Worm (Caenorhabditis elegans) whole organism, L2 larva: Measurements from ENCODE around the gene F25D1.8.

Source experiments
- F13H6.1 ChIP-seq: sonication (generic microtip); optimal IDR thresholded peaks from 2 replicates; lab custom pipeline; 2016; ENCODE audit warnings: missing genetic modification characterization, missing compliant biosample characterization
- R02D3.7 ChIP-seq: fragments of 150-350 bp; optimal IDR thresholded peaks from 2 replicates; lab custom pipeline; 2014; ENCODE audit warnings: missing biosample characterization, missing genetic modification characterization
- aly-2 ChIP-seq: fragments of 150-350 bp; optimal IDR thresholded peaks from 2 replicates; lab custom pipeline; 2014; ENCODE audit warnings: missing biosample characterization, missing genetic modification characterization
- ama-1 ChIP-seq: fragments of 150-350 bp; optimal IDR thresholded peaks from 2 replicates; lab custom pipeline; 2018; ENCODE audit warnings: inconsistent platforms
- blmp-1 ChIP-seq: sonication (generic microtip); optimal IDR thresholded peaks from 2 replicates; lab custom pipeline; 2017; ENCODE audit warnings: missing genetic modification characterization, mild to moderate bottlenecking, missing compliant biosample characterization, antibody characterized with exemption, moderate library complexity; ENCODE audit not compliant: insufficient read depth
- ceh-16 ChIP-seq: fragments of 150-350 bp; optimal IDR thresholded peaks from 2 replicates; lab custom pipeline; 2014; ENCODE audit warnings: missing biosample characterization, missing genetic modification characterization
- ceh-82 ChIP-seq: fragments of 150-350 bp; optimal IDR thresholded peaks from 2 replicates; lab custom pipeline; 2014; ENCODE audit warnings: missing biosample characterization, missing genetic modification characterization
- crh-2 ChIP-seq: sonication (generic microtip); optimal IDR thresholded peaks from 2 replicates; lab custom pipeline; 2017; ENCODE audit warnings: missing biosample characterization, missing genetic modification characterization
- egl-27 ChIP-seq: sonication (generic microtip); optimal IDR thresholded peaks from 3 replicates; lab custom pipeline; 2017; ENCODE audit warnings: missing biosample characterization, missing genetic modification reagents, missing genetic modification characterization
- elt-1 ChIP-seq: fragments of 150-350 bp; optimal IDR thresholded peaks from 2 replicates; lab custom pipeline; 2014; ENCODE audit warnings: missing biosample characterization, missing genetic modification characterization
- elt-3 ChIP-seq: sonication (generic microtip); optimal IDR thresholded peaks from 2 replicates; lab custom pipeline; 2017; ENCODE audit warnings: missing biosample characterization, missing genetic modification characterization
- fos-1 ChIP-seq: fragments of 150-350 bp; optimal IDR thresholded peaks from 2 replicates; lab custom pipeline; 2014; ENCODE audit warnings: missing biosample characterization, missing genetic modification characterization
- gmeb-1 ChIP-seq: fragments of 150-350 bp; optimal IDR thresholded peaks from 2 replicates; lab custom pipeline; 2014; ENCODE audit warnings: missing biosample characterization, missing genetic modification characterization
- lin-13 ChIP-seq: fragments of 150-350 bp; optimal IDR thresholded peaks from 2 replicates; lab custom pipeline; 2014; ENCODE audit warnings: missing biosample characterization, missing genetic modification reagents, missing genetic modification characterization
- lin-39 ChIP-seq: fragments of 150-350 bp; optimal IDR thresholded peaks from 2 replicates; lab custom pipeline; 2014; ENCODE audit warnings: missing biosample characterization, missing genetic modification reagents, missing genetic modification characterization
- lsy-2 ChIP-seq, 2 experiments: fragments of 150-350 bp in 1 of 2; sonication (generic microtip) in 1 of 2; optimal IDR thresholded peaks; 2 replicates each; lab custom pipeline; 2014 to 2017; ENCODE audit warnings: missing biosample characterization in 2 of 2, missing genetic modification characterization in 2 of 2
- mab-5 ChIP-seq: fragments of 150-350 bp; optimal IDR thresholded peaks from 2 replicates; lab custom pipeline; 2014; ENCODE audit warnings: missing biosample characterization, missing genetic modification characterization
- mbf-1 ChIP-seq: sonication (generic microtip); optimal IDR thresholded peaks from 2 replicates; lab custom pipeline; 2017; ENCODE audit warnings: missing biosample characterization, missing genetic modification characterization
- mdl-1 ChIP-seq, 2 experiments: fragments of 150-350 bp in 1 of 2; sonication (generic microtip) in 1 of 2; optimal IDR thresholded peaks; 2 replicates each; lab custom pipeline; 2017; ENCODE audit warnings: missing biosample characterization in 2 of 2, missing genetic modification characterization in 2 of 2
- nhr-10 ChIP-seq: sonication (generic microtip); optimal IDR thresholded peaks from 2 replicates; lab custom pipeline; 2017; ENCODE audit warnings: missing biosample characterization, missing genetic modification characterization
- nhr-11 ChIP-seq: fragments of 150-350 bp; optimal IDR thresholded peaks from 2 replicates; lab custom pipeline; 2014; ENCODE audit warnings: missing biosample characterization, missing genetic modification characterization
- nhr-12 ChIP-seq: fragments of 150-350 bp; optimal IDR thresholded peaks from 2 replicates; lab custom pipeline; 2014; ENCODE audit warnings: missing biosample characterization, missing genetic modification characterization
- nhr-129 ChIP-seq: fragments of 150-350 bp; optimal IDR thresholded peaks from 2 replicates; lab custom pipeline; 2014; ENCODE audit warnings: missing biosample characterization, missing genetic modification characterization
- nhr-21 ChIP-seq: fragments of 150-350 bp; optimal IDR thresholded peaks from 2 replicates; lab custom pipeline; 2014; ENCODE audit warnings: missing biosample characterization, missing genetic modification characterization
- nhr-23 ChIP-seq: fragments of 150-350 bp; optimal IDR thresholded peaks from 2 replicates; lab custom pipeline; 2014; ENCODE audit warnings: missing biosample characterization, missing genetic modification reagents, missing genetic modification characterization
- nhr-25 ChIP-seq: fragments of 150-350 bp; sonication (generic microtip); optimal IDR thresholded peaks from 3 replicates; lab custom pipeline; 2014; ENCODE audit warnings: missing biosample characterization, missing genetic modification characterization
- nhr-6 ChIP-seq: fragments of 150-350 bp; optimal IDR thresholded peaks from 2 replicates; lab custom pipeline; 2014; ENCODE audit warnings: missing biosample characterization, missing genetic modification characterization
- nhr-77 ChIP-seq: fragments of 150-350 bp; optimal IDR thresholded peaks from 2 replicates; lab custom pipeline; 2014; ENCODE audit warnings: missing biosample characterization, missing genetic modification characterization
- peb-1 ChIP-seq: fragments of 150-350 bp; optimal IDR thresholded peaks from 2 replicates; lab custom pipeline; 2014; ENCODE audit warnings: missing biosample characterization, missing genetic modification characterization
- sem-4 ChIP-seq: fragments of 150-350 bp; optimal IDR thresholded peaks from 2 replicates; lab custom pipeline; 2014; ENCODE audit warnings: missing biosample characterization, missing genetic modification reagents, missing genetic modification characterization
- skn-1 ChIP-seq: sonication (generic microtip); optimal IDR thresholded peaks from 2 replicates; lab custom pipeline; 2017; ENCODE audit warnings: missing biosample characterization, missing genetic modification characterization
- sma-3 ChIP-seq: sonication (generic microtip); optimal IDR thresholded peaks from 2 replicates; lab custom pipeline; 2016; ENCODE audit warnings: missing genetic modification reagents, missing genetic modification characterization, missing compliant biosample characterization
- sma-9 ChIP-seq, 2 experiments: fragments of 150-350 bp in 1 of 2; sonication (generic microtip) in 1 of 2; optimal IDR thresholded peaks; 2 replicates each; lab custom pipeline; 2014 to 2016; ENCODE audit warnings: missing genetic modification characterization in 2 of 2, mild to moderate bottlenecking in 1 of 2, missing biosample characterization in 1 of 2, missing compliant biosample characterization in 1 of 2, missing genetic modification reagents in 1 of 2, moderate library complexity in 1 of 2
- snpc-4 ChIP-seq: fragments of 150-350 bp; optimal IDR thresholded peaks from 2 replicates; lab custom pipeline; 2014; ENCODE audit warnings: missing biosample characterization, missing genetic modification characterization
- unc-39 ChIP-seq: fragments of 150-350 bp; optimal IDR thresholded peaks from 2 replicates; lab custom pipeline; 2014; ENCODE audit warnings: missing biosample characterization, missing genetic modification characterization
- unc-55 ChIP-seq: fragments of 150-350 bp; sonication (generic microtip); optimal IDR thresholded peaks from 3 replicates; lab custom pipeline; 2014; ENCODE audit warnings: missing biosample characterization, missing genetic modification reagents, missing genetic modification characterization
- unc-62 ChIP-seq: fragments of 150-350 bp; optimal IDR thresholded peaks from 2 replicates; lab custom pipeline; 2014; ENCODE audit warnings: missing biosample characterization, missing genetic modification reagents, missing genetic modification characterization
- ztf-1 ChIP-seq: fragments of 200-800 bp; sonication (Bioruptor generic); conservative IDR thresholded peaks from 2 replicates; pipeline ENCODE4 v1.3.6; 2022; ENCODE audit warnings: missing genetic modification characterization, missing compliant biosample characterization

F25D1.8 gene

ce11 chrV:10580638-10581037 lies 41.4 kb downstream of the F25D1.8 start:
- TF ChIP-seq egl-27 (no peak), elt-1 (tag; lab: Kevin White, UChicago) (no peak), skn-1 (tag; lab: Kevin White, UChicago) (peak; percentile 46), peb-1 (no peak), crh-2 (tag; lab: Kevin White, UChicago) (peak; percentile 23), mbf-1 (tag; lab: Kevin White, UChicago) (no peak), gmeb-1 (tag; lab: Kevin White, UChicago) (peak; percentile 5), mab-5 (tag; lab: Kevin White, UChicago) (no peak), fos-1 (tag; lab: Kevin White, UChicago) (peak; percentile 83), sma-9 (GFP tag; optimal IDR thresholded peaks at IDR 0.05; lab: Kevin White, UChicago) (peak; percentile 32), sma-9 (tag; optimal IDR thresholded peaks at IDR 0.05; lab: Kevin White, UChicago) (no peak), lsy-2 (tag; optimal IDR thresholded peaks at IDR 0.05; lab: Kevin White, UChicago) (no peak), sem-4 (tag; lab: Kevin White, UChicago) (no peak), ceh-16 (tag; lab: Kevin White, UChicago) (no peak), nhr-77 (tag; lab: Kevin White, UChicago) (no peak), unc-62 (GFP tag; lab: Kevin White, UChicago) (no peak), unc-39 (tag; lab: Kevin White, UChicago) (no peak), lin-39 (no peak), nhr-10 (tag; lab: Kevin White, UChicago) (no peak), nhr-25 (tag; lab: Kevin White, UChicago) (no peak), sma-3 (no peak), unc-55 (GFP tag; lab: Kevin White, UChicago) (no peak), ztf-1 (GFP tag; lab: Robert Waterston, UW) (no peak), R02D3.7 (no peak), mdl-1 (tag; optimal IDR thresholded peaks at IDR 0.05; lab: Kevin White, UChicago) (no peak), lin-13 (GFP tag; lab: Kevin White, UChicago) (no peak), snpc-4 (no peak), elt-3 (no peak), nhr-12 (tag; lab: Kevin White, UChicago) (no peak), aly-2 (tag; lab: Kevin White, UChicago) (no peak), F13H6.1 (tag; lab: Kevin White, UChicago) (no peak), nhr-23 (tag; lab: Kevin White, UChicago) (no peak), blmp-1 (tag; lab: Kevin White, UChicago) (no peak)

- TF ChIP-seq snpc-4 (no peak), nhr-21 (tag; lab: Kevin White, UChicago) (no peak), elt-1 (tag; lab: Kevin White, UChicago) (no peak), fos-1 (tag; lab: Kevin White, UChicago) (peak; percentile 30), peb-1 (no peak), nhr-11 (tag; lab: Kevin White, UChicago) (no peak), nhr-12 (tag; lab: Kevin White, UChicago) (no peak), nhr-77 (tag; lab: Kevin White, UChicago) (no peak), nhr-23 (tag; lab: Kevin White, UChicago) (no peak)
These were observed 42.7 kb downstream of the F25D1.8 start, which contains the start of gene T21C9.6 for ce11 chrV:10581837-10582300. Gene T21C9.6 (plus strand): TSS chrV:10581887.

- TF ChIP-seq F13H6.1 (tag; lab: Kevin White, UChicago) = no peak
- no peak for TF ChIP-seq R02D3.7
- no peak for TF ChIP-seq nhr-77 (tag; lab: Kevin White, UChicago)
- TF ChIP-seq nhr-6 (tag; lab: Kevin White, UChicago) = no peak
- no peak for TF ChIP-seq lin-13 (GFP tag; lab: Kevin White, UChicago)
- no peak for TF ChIP-seq lsy-2 (tag; optimal IDR thresholded peaks at IDR 0.05; lab: Kevin White, UChicago)
- no peak for TF ChIP-seq nhr-10 (tag; lab: Kevin White, UChicago)
- no peak for TF ChIP-seq unc-39 (tag; lab: Kevin White, UChicago)
- no peak for TF ChIP-seq gmeb-1 (tag; lab: Kevin White, UChicago)
- TF ChIP-seq ama-1 (lab: Kevin White, UChicago) = no peak
- TF ChIP-seq ceh-82 = no peak
- TF ChIP-seq sma-9 (GFP tag; optimal IDR thresholded peaks at IDR 0.05; lab: Kevin White, UChicago) = no peak
- TF ChIP-seq sma-9 (tag; optimal IDR thresholded peaks at IDR 0.05; lab: Kevin White, UChicago) = no peak
- no peak for TF ChIP-seq nhr-129 (tag; lab: Kevin White, UChicago)
- no peak for TF ChIP-seq nhr-12 (tag; lab: Kevin White, UChicago)
- TF ChIP-seq sma-3 = no peak
- TF ChIP-seq nhr-11 (tag; lab: Kevin White, UChicago) = no peak
- no peak for TF ChIP-seq peb-1
- TF ChIP-seq unc-55 (GFP tag; lab: Kevin White, UChicago) = no peak
- TF ChIP-seq, all 48 proteins: peak for 0
These were observed 49.5 kb downstream of the F25D1.8 start, which contains the start of gene srg-32 for ce11 chrV:10588694-10589093. Gene srg-32 (minus strand): TSS chrV:10588794.
